Fruit fly (Drosophila melanogaster): ENCODE data around the gene Strip.

Gene Strip

dm6 chr3L:3279930-3280329 lies 48.7 kb downstream of the Strip start, which contains the start of gene CG12017:
TSS of gene CG12017 (plus strand) at chr3L:3280239.
- TF ChIP-seq cnc (optimal IDR thresholded peaks at IDR 0.05), result no peak
- TF ChIP-seq tj (GFP tag; optimal IDR thresholded peaks at IDR 0.05), result no peak
- no peak for TF ChIP-seq cic (GFP tag; optimal IDR thresholded peaks at IDR 0.05)
- TF ChIP-seq kay (GFP tag; ENCODE audit: borderline replicate concordance), result no peak
- no peak for TF ChIP-seq Hr96 (GFP tag; optimal IDR thresholded peaks at IDR 0.05)
- TF ChIP-seq toe (GFP tag; optimal IDR thresholded peaks at IDR 0.05), result no peak
- no peak for TF ChIP-seq ovo (GFP tag; optimal IDR thresholded peaks at IDR 0.05)
- TF ChIP-seq Crg-1 (GFP tag; optimal IDR thresholded peaks at IDR 0.05), result no peak
- no peak for TF ChIP-seq pad (GFP tag; optimal IDR thresholded peaks at IDR 0.05)
- TF ChIP-seq CG12768 (GFP tag; optimal IDR thresholded peaks at IDR 0.05), result no peak
- TF ChIP-seq CG11617 (GFP tag; optimal IDR thresholded peaks at IDR 0.05), result no peak

dm6 chr3L:3276930-3277329 lies 51.7 kb downstream of the Strip start:
- TF ChIP-seq Mnt (GFP tag; optimal IDR thresholded peaks at IDR 0.05), result no peak
- TF ChIP-seq CG11617 (GFP tag; optimal IDR thresholded peaks at IDR 0.05), result no peak
- TF ChIP-seq bab1 (GFP tag; optimal IDR thresholded peaks at IDR 0.05), result no peak
- no peak for TF ChIP-seq CG14711 (tag; optimal IDR thresholded peaks at IDR 0.05)
- no peak for TF ChIP-seq Crg-1 (GFP tag; optimal IDR thresholded peaks at IDR 0.05)
- no peak for TF ChIP-seq CG7045 (GFP tag; optimal IDR thresholded peaks at IDR 0.05)
- TF ChIP-seq CG1620 (GFP tag; optimal IDR thresholded peaks at IDR 0.05), result no peak
- no peak for TF ChIP-seq cnc (optimal IDR thresholded peaks at IDR 0.05)
- no peak for TF ChIP-seq toe (GFP tag; optimal IDR thresholded peaks at IDR 0.05)
- TF ChIP-seq CG5204 (GFP tag; optimal IDR thresholded peaks at IDR 0.05), result no peak
- TF ChIP-seq pad (GFP tag; optimal IDR thresholded peaks at IDR 0.05), result no peak
- no peak for TF ChIP-seq tj (GFP tag; optimal IDR thresholded peaks at IDR 0.05)
- no peak for TF ChIP-seq Clk (GFP tag; optimal IDR thresholded peaks at IDR 0.05)
- no peak for TF ChIP-seq ovo (GFP tag; optimal IDR thresholded peaks at IDR 0.05)
- no peak for TF ChIP-seq CG33017 (tag; optimal IDR thresholded peaks at IDR 0.05)
- no peak for TF ChIP-seq cic (GFP tag; optimal IDR thresholded peaks at IDR 0.05)
- TF ChIP-seq kay (GFP tag; ENCODE audit: borderline replicate concordance), result no peak

- no peak for TF ChIP-seq kay (GFP tag; ENCODE audit: borderline replicate concordance)
Observed at dm6 chr3L:3274463-3275177, 54.1 kb downstream of the Strip start.

All from whole organism, adult.